Worm (Caenorhabditis elegans) whole organism, late embryonic: ENCODE measurements around the gene Y38H6C.18.

Experiments
- C08G9.2 ChIP-seq: sonication (generic microtip); optimal IDR thresholded peaks from 2 replicates; lab custom pipeline; 2016; ENCODE audit warnings: mild to moderate bottlenecking, missing genetic modification characterization, moderate library complexity, missing compliant biosample characterization
- C38D4.7 ChIP-seq: fragments of 200-800 bp; sonication (Bioruptor generic); optimal IDR thresholded peaks from 2 replicates; lab custom pipeline; 2018; ENCODE audit warnings: mild to moderate bottlenecking, missing genetic modification characterization, moderate library complexity, missing compliant biosample characterization
- K02D7.2 ChIP-seq: sonication (generic microtip); optimal IDR thresholded peaks from 2 replicates; lab custom pipeline; 2017; ENCODE audit warnings: mild to moderate bottlenecking, missing genetic modification characterization, missing compliant biosample characterization
- K09A11.1 ChIP-seq: sonication (generic microtip); optimal IDR thresholded peaks from 2 replicates; lab custom pipeline; 2017; ENCODE audit warnings: antibody characterized with exemption, mild to moderate bottlenecking, missing genetic modification characterization, missing compliant biosample characterization; ENCODE audit not compliant: insufficient read depth
- T23F11.4 ChIP-seq: fragments of 200-800 bp; sonication (Bioruptor generic); optimal IDR thresholded peaks from 2 replicates; lab custom pipeline; 2018; ENCODE audit warnings: mild to moderate bottlenecking, missing genetic modification characterization, missing compliant biosample characterization
- ama-1 ChIP-seq: fragments of 150-350 bp; optimal IDR thresholded peaks from 2 replicates; lab custom pipeline; 2014
- ceh-14 ChIP-seq: sonication (generic microtip); optimal IDR thresholded peaks from 2 replicates; lab custom pipeline; 2016; ENCODE audit warnings: missing genotype, missing genetic modification characterization, missing compliant biosample characterization
- ceh-18 ChIP-seq: sonication (generic microtip); optimal IDR thresholded peaks from 2 replicates; lab custom pipeline; 2016; ENCODE audit warnings: missing genetic modification characterization, missing compliant biosample characterization
- ceh-2 ChIP-seq: sonication (generic microtip); optimal IDR thresholded peaks from 2 replicates; lab custom pipeline; 2016; ENCODE audit warnings: missing genotype, missing genetic modification characterization, missing compliant biosample characterization
- ceh-22 ChIP-seq: sonication (generic microtip); optimal IDR thresholded peaks from 2 replicates; lab custom pipeline; 2017; ENCODE audit warnings: missing biosample characterization, missing genetic modification characterization
- ceh-24 ChIP-seq: sonication (generic microtip); optimal IDR thresholded peaks from 2 replicates; lab custom pipeline; 2016; ENCODE audit warnings: mild to moderate bottlenecking, missing genetic modification characterization, missing compliant biosample characterization
- ceh-31 ChIP-seq: sonication (generic microtip); optimal IDR thresholded peaks from 2 replicates; lab custom pipeline; 2016; ENCODE audit warnings: missing genetic modification characterization, missing compliant biosample characterization
- ceh-34 ChIP-seq: sonication (generic microtip); optimal IDR thresholded peaks from 2 replicates; lab custom pipeline; 2016; ENCODE audit warnings: mild to moderate bottlenecking, missing genetic modification characterization, missing compliant biosample characterization
- ceh-45 ChIP-seq: fragments of 200-800 bp; sonication (Bioruptor generic); IDR thresholded peaks from 2 replicates; pipeline ENCODE4 v1.3.6; 2022; ENCODE audit warnings: missing genetic modification reagents, missing genetic modification characterization, missing compliant biosample characterization
- che-1 ChIP-seq: sonication (generic microtip); optimal IDR thresholded peaks from 2 replicates; lab custom pipeline; 2016; ENCODE audit warnings: mild to moderate bottlenecking, missing genetic modification characterization, missing compliant biosample characterization
- dve-1 ChIP-seq: sonication (generic microtip); optimal IDR thresholded peaks from 2 replicates; lab custom pipeline; 2017; ENCODE audit warnings: antibody characterized with exemption, mild to moderate bottlenecking, missing genetic modification characterization, missing compliant biosample characterization
- elt-4 ChIP-seq: sonication (generic microtip); optimal IDR thresholded peaks from 2 replicates; lab custom pipeline; 2016; ENCODE audit warnings: missing genetic modification characterization, missing compliant biosample characterization
- ets-4 ChIP-seq: sonication (generic microtip); optimal IDR thresholded peaks from 2 replicates; lab custom pipeline; 2016; ENCODE audit warnings: missing genetic modification characterization, missing compliant biosample characterization
- eyg-1 ChIP-seq: sonication (generic microtip); optimal IDR thresholded peaks from 2 replicates; lab custom pipeline; 2016; ENCODE audit warnings: missing genotype, missing genetic modification characterization, missing compliant biosample characterization
- fax-1 ChIP-seq: sonication (generic microtip); optimal IDR thresholded peaks from 2 replicates; lab custom pipeline; 2016; ENCODE audit warnings: missing genotype, missing genetic modification characterization, missing compliant biosample characterization
- hlh-13 ChIP-seq: fragments of 200-800 bp; sonication (Bioruptor generic); optimal IDR thresholded peaks from 2 replicates; lab custom pipeline; 2018; ENCODE audit warnings: mild to moderate bottlenecking, missing genetic modification characterization, missing compliant biosample characterization
- hlh-15 ChIP-seq: sonication (generic microtip); optimal IDR thresholded peaks from 2 replicates; lab custom pipeline; 2016; ENCODE audit warnings: missing genetic modification characterization, missing compliant biosample characterization
- hlh-30 ChIP-seq: sonication (generic microtip); optimal IDR thresholded peaks from 2 replicates; lab custom pipeline; 2017; ENCODE audit warnings: antibody characterized with exemption, missing genetic modification characterization, missing compliant biosample characterization; ENCODE audit not compliant: insufficient read depth
- hlh-6 ChIP-seq: sonication (generic microtip); optimal IDR thresholded peaks from 2 replicates; lab custom pipeline; 2016; ENCODE audit warnings: missing genotype, missing genetic modification characterization, missing compliant biosample characterization
- lin-11 ChIP-seq: fragments of 200-800 bp; sonication (Bioruptor generic); optimal IDR thresholded peaks from 2 replicates; lab custom pipeline; 2018; ENCODE audit warnings: mild to moderate bottlenecking, missing genetic modification characterization, missing compliant biosample characterization
- madf-2 ChIP-seq: sonication (generic microtip); optimal IDR thresholded peaks from 2 replicates; lab custom pipeline; 2017; ENCODE audit warnings: missing genetic modification characterization, missing compliant biosample characterization
- nhr-11 ChIP-seq: fragments of 150-350 bp; optimal IDR thresholded peaks from 2 replicates; lab custom pipeline; 2014; ENCODE audit warnings: missing biosample characterization, missing genetic modification characterization
- nhr-232 ChIP-seq: sonication (generic microtip); optimal IDR thresholded peaks from 2 replicates; lab custom pipeline; 2016; ENCODE audit warnings: missing genetic modification characterization, missing compliant biosample characterization
- odd-2 ChIP-seq: sonication (generic microtip); optimal IDR thresholded peaks from 2 replicates; lab custom pipeline; 2017; ENCODE audit warnings: antibody characterized with exemption, mild to moderate bottlenecking, missing genetic modification characterization, missing compliant biosample characterization
- pag-3 ChIP-seq: sonication (generic microtip); optimal IDR thresholded peaks from 2 replicates; lab custom pipeline; 2016; ENCODE audit warnings: missing compliant biosample characterization, missing genetic modification characterization, borderline replicate concordance
- pax-1 ChIP-seq: fragments of 150-350 bp; optimal IDR thresholded peaks from 2 replicates; lab custom pipeline; 2014; ENCODE audit warnings: missing biosample characterization, missing genetic modification characterization
- ref-2 ChIP-seq: sonication (generic microtip); optimal IDR thresholded peaks from 2 replicates; lab custom pipeline; 2016; ENCODE audit warnings: missing genetic modification characterization, missing compliant biosample characterization
- rnt-1 ChIP-seq: sonication (generic microtip); optimal IDR thresholded peaks from 2 replicates; lab custom pipeline; 2016; ENCODE audit warnings: missing genetic modification characterization, missing compliant biosample characterization
- sdc-2 ChIP-seq: sonication (generic microtip); optimal IDR thresholded peaks from 2 replicates; lab custom pipeline; 2016; ENCODE audit warnings: missing genotype, missing genetic modification characterization, missing compliant biosample characterization
- syd-9 ChIP-seq: sonication (generic microtip); optimal IDR thresholded peaks from 2 replicates; lab custom pipeline; 2016; ENCODE audit warnings: mild to moderate bottlenecking, missing genetic modification characterization, moderate library complexity, missing compliant biosample characterization
- unc-42 ChIP-seq: sonication (generic microtip); optimal IDR thresholded peaks from 2 replicates; lab custom pipeline; 2016; ENCODE audit warnings: missing genotype, missing genetic modification characterization, missing compliant biosample characterization
- zip-5 ChIP-seq: sonication (generic microtip); optimal IDR thresholded peaks from 2 replicates; lab custom pipeline; 2016; ENCODE audit warnings: missing genetic modification characterization, missing compliant biosample characterization
- ztf-16 ChIP-seq: sonication (generic microtip); optimal IDR thresholded peaks from 2 replicates; lab custom pipeline; 2017; ENCODE audit warnings: missing genetic modification characterization, missing compliant biosample characterization

Y38H6C.18 gene

DNA sequence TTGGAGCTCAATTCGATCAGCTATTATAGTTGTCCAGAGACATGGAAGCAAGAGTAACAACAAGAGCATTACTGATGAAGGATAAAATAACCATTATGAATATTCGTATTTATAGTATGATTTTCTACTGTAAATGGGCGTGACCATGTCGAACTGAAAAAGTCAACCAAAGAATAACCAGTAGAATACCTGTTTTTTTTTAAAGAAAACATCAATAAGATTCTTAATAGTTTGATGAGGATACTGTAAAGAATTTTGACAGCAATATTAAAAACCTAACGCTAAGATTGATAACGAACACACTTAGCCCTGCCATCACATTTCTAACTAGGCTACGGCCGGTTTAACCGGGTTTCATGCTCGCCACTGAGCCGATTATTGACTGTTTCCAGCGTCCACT lies 6.0 kb upstream of the Y38H6C.18 start, which contains the start of gene vmo-1:
TSS of gene vmo-1 (minus strand) at position 101 of the 400 bp plus-strand sequence.
- no peak for TF ChIP-seq C38D4.7 (GFP tag; lab: Kevin White, UChicago)
- TF ChIP-seq sdc-2 (tag; lab: Kevin White, UChicago), result no peak
- TF ChIP-seq che-1 (tag; lab: Kevin White, UChicago), result no peak
- TF ChIP-seq ceh-45, result no peak
- TF ChIP-seq pax-1, result no peak
- TF ChIP-seq ref-2 (tag; lab: Kevin White, UChicago), result no peak
- no peak for TF ChIP-seq ceh-31 (tag; lab: Kevin White, UChicago)
- TF ChIP-seq K09A11.1 (tag; lab: Kevin White, UChicago), result no peak
- no peak for TF ChIP-seq C08G9.2 (tag; lab: Kevin White, UChicago)
- TF ChIP-seq unc-42, result no peak
- no peak for TF ChIP-seq hlh-15 (tag; lab: Kevin White, UChicago)
- TF ChIP-seq pag-3 (tag; lab: Kevin White, UChicago), result no peak
- no peak for TF ChIP-seq ztf-16 (tag; lab: Kevin White, UChicago)
- no peak for TF ChIP-seq ceh-18 (tag; lab: Kevin White, UChicago)
- TF ChIP-seq fax-1 (tag; lab: Kevin White, UChicago), result no peak
- TF ChIP-seq madf-2 (tag; lab: Kevin White, UChicago), result no peak

DNA sequence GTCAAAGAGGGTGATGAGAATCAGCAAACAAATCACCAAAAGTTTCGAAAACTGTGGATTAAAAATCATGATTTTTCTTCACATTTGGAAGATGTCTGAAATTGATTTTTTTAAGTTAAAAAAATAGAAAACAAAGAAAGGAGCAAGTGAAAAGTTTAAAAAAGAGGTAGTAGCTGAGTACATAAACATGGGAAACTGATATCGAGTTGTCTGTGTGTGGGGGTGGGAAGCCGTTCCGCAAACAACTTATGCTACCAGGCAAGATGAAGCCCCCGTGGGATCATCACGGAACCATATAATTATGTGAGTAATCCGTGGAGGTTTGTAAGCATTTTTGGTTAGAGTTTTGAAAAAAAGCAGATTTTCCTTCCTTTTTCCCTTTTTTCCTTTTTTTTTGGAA lies 4.1 kb upstream of the Y38H6C.18 start, which contains the start of gene Y38H6C.20:
TSS of gene Y38H6C.20 (minus strand) at position 101 of the 400 bp plus-strand sequence.
- TF ChIP-seq ref-2 (tag; lab: Kevin White, UChicago) (no peak), ceh-31 (tag; lab: Kevin White, UChicago) (no peak), nhr-232 (no peak), unc-42 (no peak), ceh-14 (tag; lab: Kevin White, UChicago) (no peak), hlh-13 (GFP tag; lab: Kevin White, UChicago) (no peak), ets-4 (tag; lab: Kevin White, UChicago) (no peak), odd-2 (tag; lab: Kevin White, UChicago) (no peak), nhr-11 (tag; lab: Kevin White, UChicago) (no peak), elt-4 (no peak), ceh-2 (tag; lab: Kevin White, UChicago) (no peak), fax-1 (tag; lab: Kevin White, UChicago) (no peak), K09A11.1 (tag; lab: Kevin White, UChicago) (no peak), syd-9 (tag; lab: Kevin White, UChicago) (no peak), hlh-6 (tag; lab: Kevin White, UChicago) (no peak), ceh-45 (no peak), ama-1 (lab: Kevin White, UChicago) (no peak), ceh-24 (no peak)

DNA sequence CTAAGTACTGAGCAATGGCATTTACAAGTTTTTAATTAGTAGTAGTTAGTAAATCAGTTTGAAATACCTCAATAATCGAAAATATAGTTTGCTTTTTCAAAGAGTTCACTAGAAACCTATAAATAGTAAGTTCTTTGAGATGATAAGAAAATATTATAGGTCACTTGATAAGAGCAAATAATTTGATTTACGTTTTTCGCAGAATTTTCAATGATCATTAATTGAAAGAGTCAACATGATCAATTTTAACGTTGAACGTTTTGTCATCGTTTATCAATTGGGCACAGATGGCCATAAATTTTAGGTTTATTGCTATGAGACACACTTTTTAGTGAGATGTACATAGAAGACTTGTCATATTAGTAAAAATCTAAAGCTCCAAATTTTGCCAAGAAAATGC lies 1.2 kb downstream of the Y38H6C.18 start:
- no peak for TF ChIP-seq ceh-24
- no peak for TF ChIP-seq lin-11 (tag; lab: Kevin White, UChicago)
- no peak for TF ChIP-seq dve-1 (tag; lab: Kevin White, UChicago)
- no peak for TF ChIP-seq fax-1 (tag; lab: Kevin White, UChicago)
- TF ChIP-seq ceh-18 (tag; lab: Kevin White, UChicago), result no peak
- no peak for TF ChIP-seq nhr-232
- TF ChIP-seq ceh-45, result no peak
- no peak for TF ChIP-seq hlh-13 (GFP tag; lab: Kevin White, UChicago)
- no peak for TF ChIP-seq pax-1
- no peak for TF ChIP-seq C08G9.2 (tag; lab: Kevin White, UChicago)
- no peak for TF ChIP-seq ceh-31 (tag; lab: Kevin White, UChicago)
- no peak for TF ChIP-seq K09A11.1 (tag; lab: Kevin White, UChicago)
- TF ChIP-seq ceh-34 (tag; lab: Kevin White, UChicago), result no peak

DNA sequence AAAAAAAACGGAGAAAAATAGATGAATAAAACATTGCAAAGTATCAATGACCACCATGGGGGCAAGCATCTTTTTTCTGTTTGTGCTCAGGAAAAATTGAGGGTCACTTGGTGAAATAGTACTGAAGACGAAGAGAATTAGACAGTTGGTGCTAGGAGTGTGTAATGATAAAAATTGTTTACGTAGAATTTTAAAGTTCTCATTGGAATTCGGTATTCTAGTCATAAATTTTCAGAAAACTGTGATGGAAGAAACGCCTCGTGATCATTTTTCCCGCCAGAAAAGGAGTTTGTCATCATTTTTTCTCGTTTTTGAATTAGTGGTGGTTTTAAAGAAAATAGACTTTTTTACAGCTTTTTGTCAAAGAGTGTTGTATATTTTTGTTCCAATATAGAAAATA lies 2.3 kb downstream of the Y38H6C.18 start:
- no peak for TF ChIP-seq ceh-45
- TF ChIP-seq ref-2 (tag; lab: Kevin White, UChicago), result no peak
- no peak for TF ChIP-seq zip-5 (tag; lab: Kevin White, UChicago)
- no peak for TF ChIP-seq eyg-1 (tag; lab: Kevin White, UChicago)
- no peak for TF ChIP-seq hlh-30
- no peak for TF ChIP-seq K02D7.2
- TF ChIP-seq rnt-1 (tag; lab: Kevin White, UChicago), result no peak
- no peak for TF ChIP-seq nhr-11 (tag; lab: Kevin White, UChicago)
- TF ChIP-seq odd-2 (tag; lab: Kevin White, UChicago), result no peak
- TF ChIP-seq T23F11.4 (GFP tag; lab: Kevin White, UChicago), result no peak
- TF ChIP-seq ceh-22 (tag; lab: Kevin White, UChicago), result no peak
